Fruit fly (Drosophila melanogaster): ENCODE measurements around the gene CG9213.

Gene CG9213

DNA sequence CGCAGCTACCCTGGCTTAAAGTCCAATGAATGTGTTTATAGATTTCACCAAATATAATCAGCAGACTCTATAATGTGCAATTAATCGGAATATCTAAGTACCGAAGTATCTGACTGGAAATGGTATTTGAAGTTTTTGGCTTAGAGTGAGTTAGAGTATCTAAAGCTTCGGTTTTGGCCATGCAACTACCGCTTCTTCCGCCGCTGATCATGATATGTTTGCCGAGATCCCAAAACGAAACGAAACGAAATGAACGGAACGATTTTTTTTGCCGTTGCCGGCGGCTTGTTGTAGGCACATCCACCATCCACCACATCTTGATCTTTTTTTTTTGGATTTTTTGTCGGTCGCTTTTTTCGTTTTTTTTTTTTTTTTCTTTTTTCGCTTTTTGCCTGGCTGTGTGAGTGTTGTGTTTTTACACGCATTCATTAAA lies 48.7 kb upstream of the CG9213 start (continued):
- TF ChIP-seq Dfd (GFP tag; optimal IDR thresholded peaks at IDR 0.05) (no peak), nerfin-1 (tag; optimal IDR thresholded peaks at IDR 0.05) (peak; percentile 53), tna (GFP tag; IDR thresholded peaks at IDR 0.05; ENCODE audit: partially characterized antibody) (no peak), CG2712 (tag; optimal IDR thresholded peaks at IDR 0.05) (peak; percentile 73), Chrac-16 (GFP tag; optimal IDR thresholded peaks at IDR 0.05) (peak; percentile 51), sim (GFP tag; IDR thresholded peaks at IDR 0.05) (peak; percentile 25; the same call in 1 of the 2 replicates), Oaz (GFP tag; IDR thresholded peaks at IDR 0.05) (peak; percentile 50; the same call in 1 of the 2 replicates), Side (GFP tag; optimal IDR thresholded peaks at IDR 0.05) (peak; percentile 87), CG1603 (tag; optimal IDR thresholded peaks at IDR 0.05) (peak; percentile 85), CG3995 (GFP tag; optimal IDR thresholded peaks at IDR 0.05) (peak; percentile 36), CG4707 (GFP tag; optimal IDR thresholded peaks at IDR 0.05) (peak; percentile 28), CG13287 (GFP tag; IDR thresholded peaks at IDR 0.05; ENCODE audit: partially characterized antibody) (no peak), CG3281 (GFP tag; optimal IDR thresholded peaks at IDR 0.05) (peak; percentile 74), caup (GFP tag; optimal IDR thresholded peaks at IDR 0.05; ENCODE audit: severe bottlenecking) (peak; percentile 64), CG12299 (tag; optimal IDR thresholded peaks at IDR 0.05) (no peak), CG7963 (GFP tag; IDR thresholded peaks at IDR 0.05; ENCODE audit: partially characterized antibody) (no peak), pfk (GFP tag; optimal IDR thresholded peaks at IDR 0.05) (peak; percentile 41), CG6791 (GFP tag; IDR thresholded peaks at IDR 0.05; ENCODE audit: partially characterized antibody) (no peak), CG15269 (tag; optimal IDR thresholded peaks at IDR 0.05) (peak; percentile 85), phol (tag; optimal IDR thresholded peaks at IDR 0.05) (peak; percentile 72), CG8089 (GFP tag; optimal IDR thresholded peaks at IDR 0.05) (peak; percentile 61), cad (GFP tag; optimal IDR thresholded peaks at IDR 0.05) (no peak), CG31388 (GFP tag; optimal IDR thresholded peaks at IDR 0.05) (peak; percentile 8), Drgx (GFP tag; IDR thresholded peaks at IDR 0.05) (peak; percentile 87), wek (GFP tag; optimal IDR thresholded peaks at IDR 0.05) (peak; percentile 16), Dbx (GFP tag; IDR thresholded peaks at IDR 0.05) (peak; percentile 89), CG43689 (GFP tag; IDR thresholded peaks at IDR 0.05) (peak; percentile 73), HmgD (GFP tag; optimal IDR thresholded peaks at IDR 0.05) (no peak), Kr (GFP tag; optimal IDR thresholded peaks at IDR 0.05) (no peak), jumu (GFP tag; optimal IDR thresholded peaks at IDR 0.05) (peak; percentile 88), CG3847 (GFP tag; IDR thresholded peaks at IDR 0.05) (peak; percentile 85), CG9437 (GFP tag; optimal IDR thresholded peaks at IDR 0.05) (peak; percentile 50), Pdp1 (GFP tag; optimal IDR thresholded peaks at IDR 0.05) (peak; percentile 73 to 88), Blimp-1 (GFP tag; optimal IDR thresholded peaks at IDR 0.05) (peak; percentile 67), CG2199 (GFP tag; IDR thresholded peaks at IDR 0.05) (0 out of 3 replicates have a peak, but pooled peaks have one; percentile 71), Camta (GFP tag; optimal IDR thresholded peaks at IDR 0.05) (peak; percentile 49), BEAF-32 (GFP tag; optimal IDR thresholded peaks at IDR 0.05) (no peak), CG16779 (GFP tag; IDR thresholded peaks at IDR 0.05) (peak; percentile 78), crp (GFP tag; optimal IDR thresholded peaks at IDR 0.05) (no peak), CG34376 (GFP tag; optimal IDR thresholded peaks at IDR 0.05) (no peak), lilli (GFP tag; optimal IDR thresholded peaks at IDR 0.05) (peak; percentile 76), CG17802 (tag; optimal IDR thresholded peaks at IDR 0.05) (peak; percentile 26), jigr1 (GFP tag; IDR thresholded peaks at IDR 0.05) (peak; percentile 75; the same call in 2 of the 3 replicates), gcm2 (GFP tag; optimal IDR thresholded peaks at IDR 0.05) (peak; percentile 1), dan (GFP tag; IDR thresholded peaks at IDR 0.05) (no peak), mld (GFP tag; IDR thresholded peaks at IDR 0.05; ENCODE audit: partially characterized antibody) (no peak), crc (GFP tag; optimal IDR thresholded peaks at IDR 0.05) (peak; percentile 25), CG11504 (tag; optimal IDR thresholded peaks at IDR 0.05) (peak; percentile 89), wdn (GFP tag; IDR thresholded peaks at IDR 0.05) (peak; percentile 68), Optix (GFP tag; IDR thresholded peaks at IDR 0.05) (peak; percentile 84)
